2 fruit fly cellular contexts compared by ENCODE assay signal in the genomic region with DNA sequence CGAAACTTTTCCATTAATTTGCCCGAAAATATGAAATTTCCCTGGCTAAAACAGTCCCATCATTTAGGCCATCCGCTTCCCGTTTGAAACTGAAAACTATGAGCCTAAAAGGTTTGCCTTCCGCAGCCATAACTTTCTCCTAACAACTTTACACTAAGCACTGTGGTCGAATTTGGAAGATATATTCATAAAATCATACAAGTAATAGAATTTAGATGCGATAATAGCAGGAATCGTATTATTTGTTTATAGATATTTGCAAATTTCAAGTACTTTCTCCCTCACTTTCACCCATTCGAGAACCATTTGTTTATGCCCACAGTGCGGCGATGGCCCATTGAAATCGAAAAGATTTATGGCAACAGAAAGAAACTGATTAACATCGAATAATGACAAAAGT.
TF ChIP-seq lines count a peak whose summit lies in the region.

No protein-coding gene starts in this region.

- no peak for TF ChIP-seq CTCF in whole organism, embryonic (GFP tag; optimal IDR thresholded peaks at IDR 0.05; lab: Kevin White, UChicago)

TF ChIP-seq in whole organism, embryonic, 481 proteins besides CTCF, POLR2A, EP300 and RAD21:
- no peak for TF ChIP-seq CG7271 (tag; optimal IDR thresholded peaks at IDR 0.05; lab: Kevin White, UChicago)
- TF ChIP-seq MTF-1 (GFP tag; optimal IDR thresholded peaks at IDR 0.05; lab: Kevin White, UChicago; ENCODE audit: borderline replicate concordance), result no peak
- peak; percentile 9 for TF ChIP-seq CG10979 (tag; optimal IDR thresholded peaks at IDR 0.05; lab: Kevin White, UChicago)
- peak; percentile 23 for TF ChIP-seq CG4707 (GFP tag; optimal IDR thresholded peaks at IDR 0.05; lab: Kevin White, UChicago)
- peak in 1 of 2 experiments; percentile 18 for TF ChIP-seq bsh (GFP tag; optimal IDR thresholded peaks at IDR 0.05; lab: Kevin White, UChicago)
- peak; percentile 54 for TF ChIP-seq Blimp-1 (GFP tag; optimal IDR thresholded peaks at IDR 0.05; lab: Kevin White, UChicago)
- TF ChIP-seq Ets65A (GFP tag; lab: Kevin White, UChicago), result peak; percentile 47
- peak; percentile 50 for TF ChIP-seq sens (GFP tag; lab: Kevin White, UChicago)
- peak; percentile 2 for TF ChIP-seq Med (GFP tag; lab: Kevin White, UChicago)
- no peak for TF ChIP-seq prd (optimal IDR thresholded peaks at IDR 0.05; lab: Kevin White, UChicago)
- peak; percentile 26; the same call in 1 of the 3 replicates for TF ChIP-seq prd (GFP tag; IDR thresholded peaks at IDR 0.05; lab: Robert Waterston, UW)
- TF ChIP-seq ci (GFP tag; IDR thresholded peaks at IDR 0.05; lab: Robert Waterston, UW), result peak; percentile 48; the same call in 2 of the 3 replicates
- TF ChIP-seq Dll (GFP tag; IDR thresholded peaks at IDR 0.05; lab: Robert Waterston, UW; ENCODE audit: partially characterized antibody), result no peak
- peak; percentile 2 for TF ChIP-seq CG17359 (tag; optimal IDR thresholded peaks at IDR 0.05; lab: Kevin White, UChicago)
- peak; percentile 29 for TF ChIP-seq Sox102F (GFP tag; optimal IDR thresholded peaks at IDR 0.05; lab: Kevin White, UChicago)
- peak; percentile 23 for TF ChIP-seq CG1603 (tag; optimal IDR thresholded peaks at IDR 0.05; lab: Kevin White, UChicago)

TF ChIP-seq in whole organism, prepupa, 60 proteins besides CTCF, POLR2A, EP300 and RAD21:
- peak; percentile 7 for TF ChIP-seq CG32006 (GFP tag; optimal IDR thresholded peaks at IDR 0.05; lab: Kevin White, UChicago)
- no peak for TF ChIP-seq Gug (GFP tag; IDR thresholded peaks at IDR 0.05; lab: Robert Waterston, UW)
- TF ChIP-seq esn (GFP tag; optimal IDR thresholded peaks at IDR 0.05; lab: Kevin White, UChicago), result no peak
TF ChIP-seq in whole organism, prepupa: peak in this region for 1.
